Comparison of ENCODE assay signal across 2 fruit fly cellular contexts in the genomic region with DNA sequence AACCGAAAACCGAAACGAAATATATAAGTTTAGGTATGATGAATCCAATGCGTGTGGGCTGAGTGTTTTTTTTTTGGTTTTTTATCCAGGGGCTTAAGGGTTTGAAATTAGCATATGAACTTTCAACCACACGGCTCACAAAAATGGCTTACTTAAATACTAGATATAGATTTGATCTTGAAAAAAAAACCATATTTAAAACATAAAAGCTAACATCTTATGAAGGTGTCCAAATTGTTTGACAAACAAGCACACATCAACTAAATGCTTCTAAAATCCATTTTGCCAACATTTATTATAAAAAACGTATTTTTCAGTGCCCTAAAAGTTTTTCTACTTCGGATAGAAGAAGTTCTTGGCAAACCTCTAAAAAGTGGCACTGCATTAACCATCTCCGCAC.
TF ChIP-seq lines count a peak whose summit lies in the region.

No protein-coding gene starts in this region.

- no peak for TF ChIP-seq CTCF in whole organism, embryonic (GFP tag; optimal IDR thresholded peaks at IDR 0.05; lab: Kevin White, UChicago)

TF ChIP-seq in whole organism, embryonic, 481 proteins besides CTCF, POLR2A, EP300 and RAD21:
- TF ChIP-seq MTF-1 (GFP tag; optimal IDR thresholded peaks at IDR 0.05; lab: Kevin White, UChicago; ENCODE audit: borderline replicate concordance) (no peak), CG14014 (GFP tag; IDR thresholded peaks at IDR 0.05; lab: Robert Waterston, UW) (no peak), sqz (GFP tag; optimal IDR thresholded peaks at IDR 0.05; lab: Kevin White, UChicago) (peak; percentile 11), Atf3 (GFP tag; optimal IDR thresholded peaks at IDR 0.05; lab: Kevin White, UChicago) (no peak), Hr78 (GFP tag; optimal IDR thresholded peaks at IDR 0.05; lab: Kevin White, UChicago) (peak in 1 of 2 experiments; percentile 98), vvl (GFP tag; IDR thresholded peaks at IDR 0.05; lab: Robert Waterston, UW) (peak; percentile 49; the same call in 1 of the 2 replicates)

TF ChIP-seq in whole organism, prepupa, 60 proteins besides CTCF, POLR2A, EP300 and RAD21:
- TF ChIP-seq CG6792 (GFP tag; optimal IDR thresholded peaks at IDR 0.05; lab: Kevin White, UChicago) (no peak), CG10669 (GFP tag; optimal IDR thresholded peaks at IDR 0.05; lab: Kevin White, UChicago) (no peak), Eip75B (GFP tag; optimal IDR thresholded peaks at IDR 0.05; lab: Kevin White, UChicago) (no peak), Eip78C (GFP tag; lab: Kevin White, UChicago) (peak; percentile 18)
